Fruit fly (Drosophila melanogaster) whole organism: ENCODE results near the gene Psn.

ENCODE experiments used
- CG8478 ChIP-seq: fragments of >200 bp; optimal IDR thresholded peaks from 2 replicates; lab custom pipeline; 2018; ENCODE audit warnings: inconsistent platforms
- Dll ChIP-seq: fragments of >200 bp; optimal IDR thresholded peaks from 2 replicates; lab custom pipeline; 2017
- EcR ChIP-seq, 2 experiments: fragments of >200 bp; optimal IDR thresholded peaks; 2 replicates each; lab custom pipeline; 2017; ENCODE audit warnings: missing biosample characterization in 2 of 2, missing genetic modification characterization in 2 of 2, missing genetic modification reagents in 2 of 2
- pan ChIP-seq: fragments of >200 bp; optimal IDR thresholded peaks from 2 replicates; lab custom pipeline; 2017
- psq ChIP-seq: fragments of >200 bp; optimal IDR thresholded peaks from 2 replicates; lab custom pipeline; 2017
- usp ChIP-seq: fragments of >200 bp; optimal IDR thresholded peaks from 2 replicates; lab custom pipeline; 2017; ENCODE audit warnings: missing biosample characterization, missing genetic modification characterization, mixed read lengths

The Psn gene

DNA sequence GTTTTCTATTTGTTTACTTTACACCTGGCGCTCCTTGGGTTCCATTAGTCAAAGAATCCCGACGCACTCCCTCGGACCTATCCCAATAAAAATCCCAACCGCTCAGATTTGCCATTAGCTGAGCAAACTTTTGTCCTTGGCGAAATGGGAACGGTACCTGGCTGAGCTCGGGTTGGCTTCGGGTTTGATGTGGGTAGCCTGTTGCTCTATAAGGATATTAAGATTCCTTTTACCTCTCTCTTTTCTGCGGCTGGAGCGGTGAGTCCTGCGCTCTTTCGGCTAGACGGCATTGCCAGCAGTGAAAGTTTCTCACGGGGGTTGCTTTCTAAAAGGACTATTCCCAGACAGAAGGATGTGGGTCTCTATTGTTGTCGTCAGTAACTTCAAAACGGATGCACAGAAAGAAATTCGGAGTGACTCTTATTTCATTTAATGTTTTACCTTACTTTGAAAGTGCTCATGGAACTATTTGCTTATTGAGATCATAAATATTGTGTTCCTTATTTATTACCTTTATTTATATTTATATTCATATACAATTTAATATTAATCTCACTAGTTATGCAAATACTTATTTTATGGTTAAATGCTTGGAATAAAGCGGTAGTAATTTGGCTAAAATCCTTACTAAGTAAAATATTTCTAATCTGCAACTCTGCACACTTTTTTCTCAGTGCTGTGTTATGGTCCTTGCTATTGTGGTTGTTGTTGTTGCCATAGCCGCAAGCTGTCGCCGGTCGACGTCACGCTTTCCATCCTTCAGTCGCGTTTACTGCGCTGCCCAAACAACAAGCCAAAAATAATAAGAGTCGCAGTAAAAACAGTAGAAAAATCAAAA is 9.6 kb downstream of the Psn start, which contains the start of gene CG5910:
Gene CG5910 (plus strand): TSS at position 788 of the 838 bp plus-strand sequence.
- TF ChIP-seq CG8478 (lab: Kevin White, UChicago) = no peak

DNA sequence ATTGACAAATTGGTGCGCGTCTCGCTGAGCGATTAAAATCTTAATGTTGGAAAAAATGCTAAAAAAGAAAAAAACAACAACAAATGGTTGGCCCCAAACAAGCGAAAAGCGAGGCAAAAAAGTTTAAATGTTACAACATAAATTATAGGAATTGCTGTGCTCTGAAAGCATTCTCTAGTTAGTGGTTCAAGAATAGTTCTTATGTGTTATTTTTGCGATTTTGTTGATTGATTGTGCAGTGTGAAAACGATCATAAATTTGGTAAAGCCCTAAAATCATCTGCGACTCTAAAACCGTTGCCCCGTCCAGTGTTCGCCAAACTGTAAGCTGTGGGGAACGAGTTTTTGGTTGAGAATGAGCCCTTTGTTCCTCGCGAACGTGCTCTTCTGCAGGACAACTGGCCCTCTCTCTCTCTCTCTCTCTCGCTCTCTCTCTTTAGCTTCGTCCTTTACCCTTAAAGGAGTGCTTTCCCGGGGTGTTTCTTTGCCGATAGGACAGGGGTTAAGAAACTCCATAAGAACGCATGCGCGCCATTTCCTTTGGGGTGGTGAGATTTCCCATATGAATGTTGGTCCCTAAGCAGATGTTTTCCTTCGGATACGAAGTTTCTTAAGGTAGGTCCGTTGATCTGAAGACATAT is 10.5 kb downstream of the Psn start:
- TF ChIP-seq EcR (GFP tag; optimal IDR thresholded peaks at IDR 0.05; lab: Kevin White, UChicago) (no peak), Dll (lab: Kevin White, UChicago) (no peak), CG8478 (lab: Kevin White, UChicago) (no peak), psq (lab: Kevin White, UChicago) (no peak), usp (GFP tag; lab: Kevin White, UChicago) (no peak), pan (lab: Kevin White, UChicago) (no peak)

dm6 chr3L:20444815-20445519 is 12.7 kb downstream of the Psn start:
- no peak for TF ChIP-seq usp (GFP tag; lab: Kevin White, UChicago)
- no peak for TF ChIP-seq CG8478 (lab: Kevin White, UChicago)
- no peak for TF ChIP-seq Dll (lab: Kevin White, UChicago)
- no peak for TF ChIP-seq psq (lab: Kevin White, UChicago)
- TF ChIP-seq pan (lab: Kevin White, UChicago) = no peak
- TF ChIP-seq EcR (GFP tag; optimal IDR thresholded peaks at IDR 0.05; lab: Kevin White, UChicago) = no peak

DNA sequence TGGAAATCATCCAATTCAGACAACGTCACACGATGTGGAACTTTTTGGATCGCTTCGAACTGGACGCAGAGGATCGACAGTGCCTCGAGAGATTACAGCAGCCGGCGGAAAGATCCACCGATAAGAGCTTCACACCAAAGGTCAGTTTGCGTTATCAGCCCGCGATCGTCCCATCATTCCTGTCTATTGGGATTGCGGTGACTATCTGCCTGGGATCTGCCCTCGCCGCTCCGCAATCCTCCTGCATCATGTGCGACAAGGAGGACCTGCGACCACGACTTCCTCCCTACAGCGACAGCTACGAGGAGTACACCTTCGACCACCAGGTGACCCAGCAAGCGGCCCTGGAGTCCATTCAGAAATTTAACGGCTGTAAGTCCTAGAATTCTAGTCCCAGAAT is 13.8 kb downstream of the Psn start:
- no peak for TF ChIP-seq pan (lab: Kevin White, UChicago)
- TF ChIP-seq psq (lab: Kevin White, UChicago) = no peak
- no peak for TF ChIP-seq EcR (GFP tag; optimal IDR thresholded peaks at IDR 0.05; lab: Kevin White, UChicago)

DNA sequence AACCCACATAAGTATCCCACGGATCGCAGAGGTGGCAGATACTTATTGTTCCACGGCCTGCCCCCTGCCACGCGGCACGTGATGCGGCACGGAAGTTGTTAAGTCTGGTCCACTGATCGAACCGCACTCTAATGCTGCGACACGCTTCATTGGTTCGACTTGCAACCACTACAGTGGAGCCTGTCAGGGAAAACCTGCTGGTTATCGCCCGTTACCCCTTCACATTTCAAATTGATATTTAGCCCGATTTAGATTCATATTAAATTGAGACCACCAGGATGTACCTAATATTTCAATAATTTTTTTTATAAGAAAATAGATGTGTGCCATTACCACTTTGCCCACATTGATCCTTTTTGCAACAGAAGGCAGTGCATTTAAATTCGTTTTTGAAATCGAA is 15.1 kb downstream of the Psn start:
- TF ChIP-seq EcR (GFP tag; optimal IDR thresholded peaks at IDR 0.05; lab: Kevin White, UChicago) = no peak
- TF ChIP-seq usp (GFP tag; lab: Kevin White, UChicago) = no peak
- no peak for TF ChIP-seq pan (lab: Kevin White, UChicago)
- no peak for TF ChIP-seq CG8478 (lab: Kevin White, UChicago)
- no peak for TF ChIP-seq psq (lab: Kevin White, UChicago)
- no peak for TF ChIP-seq Dll (lab: Kevin White, UChicago)

DNA sequence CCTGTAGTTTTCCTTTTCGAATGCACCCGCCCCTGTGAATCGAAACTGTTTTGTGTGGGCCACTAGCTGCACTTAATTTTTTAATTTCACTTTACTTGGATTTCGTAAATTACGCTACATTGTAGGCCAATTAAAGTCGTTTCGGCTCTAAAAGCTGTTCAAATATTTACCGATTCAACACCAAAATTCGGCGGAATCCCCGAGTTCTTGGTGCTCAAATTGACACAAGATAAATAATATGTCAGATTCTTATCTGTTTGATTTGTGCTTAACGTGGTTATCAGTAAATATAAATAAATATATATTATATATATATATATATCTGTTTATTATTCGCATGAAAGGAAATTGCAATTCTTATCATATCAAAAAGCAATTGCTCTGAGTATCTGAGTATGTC is 15.7 kb downstream of the Psn start:
- no peak for TF ChIP-seq psq (lab: Kevin White, UChicago)
- TF ChIP-seq usp (GFP tag; lab: Kevin White, UChicago) = no peak
- TF ChIP-seq EcR (GFP tag; optimal IDR thresholded peaks at IDR 0.05; lab: Kevin White, UChicago) = no peak
- TF ChIP-seq Dll (lab: Kevin White, UChicago) = no peak
- TF ChIP-seq pan (lab: Kevin White, UChicago) = no peak
- no peak for TF ChIP-seq CG8478 (lab: Kevin White, UChicago)

DNA sequence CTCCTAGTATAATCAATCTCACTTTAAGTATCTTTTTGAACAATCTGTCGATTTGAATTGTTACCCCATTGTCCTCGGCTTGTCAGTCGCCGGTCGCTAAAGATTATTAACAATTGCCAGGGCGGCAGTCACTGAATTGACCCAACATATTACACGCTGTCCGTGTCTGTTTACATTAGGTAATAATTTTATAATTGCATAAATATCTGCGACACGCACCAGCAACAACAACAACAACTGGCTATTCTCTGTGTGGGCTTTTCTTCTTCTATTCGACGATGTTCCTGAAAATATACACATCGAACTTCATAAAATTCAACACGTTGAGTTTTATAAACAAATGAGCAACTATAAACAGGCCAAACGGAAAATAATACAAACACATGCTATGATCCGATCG is 16.5 kb downstream of the Psn start:
- TF ChIP-seq psq (lab: Kevin White, UChicago) (no peak), CG8478 (lab: Kevin White, UChicago) (no peak), EcR (GFP tag; optimal IDR thresholded peaks at IDR 0.05; lab: Kevin White, UChicago) (no peak), Dll (lab: Kevin White, UChicago) (no peak), usp (GFP tag; lab: Kevin White, UChicago) (no peak), pan (lab: Kevin White, UChicago) (no peak)

DNA sequence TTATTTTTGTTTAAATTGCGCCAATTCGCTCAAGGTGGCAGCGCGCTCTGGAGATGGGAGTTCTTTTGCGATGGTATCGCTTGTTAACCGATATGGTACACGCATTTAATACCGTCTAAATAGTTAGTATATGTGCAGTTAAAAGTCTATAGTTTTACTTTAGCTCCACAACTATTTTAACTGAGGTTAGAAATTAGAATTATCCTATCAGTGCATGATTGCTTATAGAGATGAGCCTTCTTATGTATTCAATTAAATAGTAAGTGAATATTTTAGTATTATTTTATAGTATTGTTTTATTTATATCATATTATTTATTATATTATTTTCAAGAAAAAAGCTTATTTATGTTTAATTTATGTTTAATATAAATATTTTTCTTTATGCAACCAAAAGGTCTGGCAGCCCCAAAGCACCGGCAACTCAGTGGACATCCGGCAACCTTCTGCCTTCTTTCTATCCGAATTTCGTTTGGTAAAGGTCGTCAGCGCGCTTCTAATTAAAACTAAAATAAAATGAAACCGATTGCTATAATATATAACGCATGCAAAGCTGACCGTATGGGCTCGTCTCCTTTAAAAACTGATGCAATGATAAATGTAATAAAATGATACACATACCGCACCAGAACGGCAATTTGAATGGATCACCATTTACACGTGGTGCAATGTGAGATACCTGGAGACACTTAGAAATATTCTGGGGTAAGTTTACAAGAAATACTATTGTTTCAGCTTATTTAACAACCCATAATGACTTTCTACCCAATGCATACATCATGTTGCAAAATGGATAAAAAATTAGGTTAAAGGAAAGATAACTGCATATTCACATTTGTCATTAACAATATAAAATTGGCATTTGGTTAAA is 20.8 kb downstream of the Psn start, which contains the start of gene CG5199:
Gene CG5199 (minus strand): TSS at position 52 of the 870 bp plus-strand sequence.
- TF ChIP-seq Dll (lab: Kevin White, UChicago) = no peak
- TF ChIP-seq pan (lab: Kevin White, UChicago) = no peak
- TF ChIP-seq psq (lab: Kevin White, UChicago) = no peak
- no peak for TF ChIP-seq CG8478 (lab: Kevin White, UChicago)
- TF ChIP-seq EcR (GFP tag; optimal IDR thresholded peaks at IDR 0.05; lab: Kevin White, UChicago) = no peak
- TF ChIP-seq usp (GFP tag; lab: Kevin White, UChicago) = no peak

- no peak for TF ChIP-seq CG8478 (lab: Kevin White, UChicago)
- no peak for TF ChIP-seq Dll (lab: Kevin White, UChicago)
- no peak for TF ChIP-seq psq (lab: Kevin White, UChicago)
- no peak for TF ChIP-seq EcR (GFP tag; optimal IDR thresholded peaks at IDR 0.05; lab: Kevin White, UChicago)
- no peak for TF ChIP-seq usp (GFP tag; lab: Kevin White, UChicago)
- no peak for TF ChIP-seq pan (lab: Kevin White, UChicago)
Observed at dm6 chr3L:20460383-20460782, 28.1 kb downstream of the Psn start, which contains the start of gene mag. TSS of gene mag (plus strand) at chr3L:20460683.

- TF ChIP-seq Dll (lab: Kevin White, UChicago) (no peak), pan (lab: Kevin White, UChicago) (no peak), EcR (GFP tag; optimal IDR thresholded peaks at IDR 0.05; lab: Kevin White, UChicago) (no peak), CG8478 (lab: Kevin White, UChicago) (no peak), psq (lab: Kevin White, UChicago) (no peak), usp (GFP tag; lab: Kevin White, UChicago) (no peak)
Observed at dm6 chr3L:20462391-20462790, 30.1 kb downstream of the Psn start.
